Fruit fly (Drosophila melanogaster) ovary, adult (tissue): ENCODE results near the gene CG3630.
A peak's percentile ranks its signal among the peaks of the same experiment; 100 is the strongest.

ENCODE experiments used
- CG17801 ChIP-seq: fragments of 200-800 bp; optimal IDR thresholded peaks from 2 replicates; lab custom pipeline; 2019; ENCODE audit warnings: missing biosample characterization, mild to moderate bottlenecking, missing genetic modification characterization, moderate library complexity; ENCODE audit not compliant: partially characterized antibody

Gene CG3630

DNA sequence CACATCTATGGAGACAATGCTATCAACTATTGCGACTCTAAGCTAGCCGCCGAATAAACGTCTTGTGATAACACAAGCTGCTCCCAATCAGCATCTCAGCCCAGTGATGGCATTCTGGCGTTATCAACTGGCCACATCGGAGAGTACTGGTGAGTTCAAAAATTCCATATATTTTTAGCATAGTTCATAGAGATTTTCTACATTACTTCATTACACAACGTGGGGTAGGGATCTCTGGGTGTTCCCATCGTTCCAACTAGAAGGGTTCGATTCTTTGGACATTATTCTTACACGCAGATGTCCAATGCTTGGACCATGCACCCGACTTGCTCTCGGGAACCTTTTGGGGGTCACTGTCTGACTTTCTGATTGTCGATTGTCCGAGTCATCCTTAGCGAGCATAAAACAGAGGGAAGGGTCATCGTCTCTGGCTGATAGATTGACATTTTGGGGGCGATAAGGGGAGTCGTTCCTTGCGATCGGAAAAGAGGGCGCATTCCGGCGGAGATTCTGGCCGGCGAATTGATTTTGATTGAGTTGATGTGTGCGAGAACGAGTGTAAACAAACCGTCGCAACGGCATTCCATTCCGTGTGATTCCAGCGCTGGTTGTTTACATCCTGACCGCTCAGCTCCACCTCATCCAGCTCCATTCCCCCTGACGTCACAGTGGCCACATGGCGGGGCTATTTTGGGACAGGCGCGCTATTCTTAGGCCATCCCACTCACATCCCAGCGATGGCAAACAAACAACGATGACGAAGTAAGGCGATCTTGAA is at the start of gene CG3630, which contains the start of gene Cyp4d1:
TSS of gene CG3630 (plus strand) at position 67 of the 778 bp plus-strand sequence.
TSS of gene Cyp4d1 (minus strand) at position 51 of the 778 bp plus-strand sequence.
- no peak for TF ChIP-seq CG17801 (GFP tag; lab: Kevin White, UChicago)

DNA sequence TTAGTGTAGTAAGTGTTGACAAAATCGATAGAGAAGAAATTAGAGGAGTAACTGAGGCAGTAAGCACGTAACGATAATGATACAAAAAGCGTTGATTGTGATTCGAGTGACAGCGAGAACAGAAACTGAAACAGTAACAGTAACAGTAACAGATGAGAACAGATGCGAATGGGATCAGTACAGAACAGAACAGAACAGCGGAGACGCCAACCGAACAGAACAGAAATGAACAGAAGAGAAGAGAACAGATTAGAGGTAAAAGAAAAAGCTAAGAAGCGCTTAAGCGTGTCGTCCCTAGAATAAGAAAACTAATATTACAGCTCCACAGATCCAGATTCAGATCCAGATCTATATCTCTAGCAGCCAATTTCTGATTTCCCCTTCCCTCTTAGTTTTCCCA is 49.3 kb upstream of the CG3630 start:
- TF ChIP-seq CG17801 (GFP tag; lab: Kevin White, UChicago), result no peak

DNA sequence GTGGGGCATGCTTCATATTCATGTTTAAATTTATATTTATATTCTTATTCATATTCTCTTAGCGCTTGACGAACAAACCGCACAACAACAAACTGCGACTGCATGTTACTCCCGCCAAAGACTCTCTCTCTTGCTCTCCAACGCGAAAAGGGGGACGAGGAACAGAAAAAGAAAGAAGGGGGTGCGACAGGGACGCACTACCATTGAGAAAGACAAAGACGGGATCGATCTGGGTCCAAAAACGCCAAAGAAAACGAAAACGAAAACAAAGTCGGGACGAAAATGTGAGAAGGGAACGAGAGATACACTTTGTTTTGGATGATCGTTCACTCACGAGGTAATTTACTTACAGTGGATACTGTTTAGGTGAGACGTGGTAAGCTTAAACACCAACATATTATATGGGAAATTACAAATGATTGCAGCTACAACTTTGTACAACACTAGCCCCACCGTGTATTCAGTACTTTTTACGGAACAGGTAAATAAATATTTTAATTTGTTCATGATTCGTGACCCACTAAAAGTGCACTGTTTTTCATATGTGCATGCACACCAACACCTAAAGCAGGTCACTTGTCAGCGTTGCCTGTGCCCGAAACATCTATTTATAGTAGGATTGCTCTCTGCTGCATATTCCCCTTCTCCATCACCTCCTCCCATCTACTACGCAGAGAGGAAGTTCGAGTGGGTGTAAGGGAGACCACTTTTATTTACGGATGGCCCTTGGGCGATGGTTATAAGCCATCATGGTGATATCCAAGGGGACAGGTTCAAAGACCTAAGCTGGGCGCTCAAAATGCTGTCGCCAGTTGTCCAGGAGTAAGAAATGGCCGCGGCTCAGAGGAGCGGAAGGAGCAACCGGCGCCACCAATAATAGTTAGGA is 40.0 kb upstream of the CG3630 start:
- TF ChIP-seq CG17801 (GFP tag; lab: Kevin White, UChicago), result peak; percentile 49

DNA sequence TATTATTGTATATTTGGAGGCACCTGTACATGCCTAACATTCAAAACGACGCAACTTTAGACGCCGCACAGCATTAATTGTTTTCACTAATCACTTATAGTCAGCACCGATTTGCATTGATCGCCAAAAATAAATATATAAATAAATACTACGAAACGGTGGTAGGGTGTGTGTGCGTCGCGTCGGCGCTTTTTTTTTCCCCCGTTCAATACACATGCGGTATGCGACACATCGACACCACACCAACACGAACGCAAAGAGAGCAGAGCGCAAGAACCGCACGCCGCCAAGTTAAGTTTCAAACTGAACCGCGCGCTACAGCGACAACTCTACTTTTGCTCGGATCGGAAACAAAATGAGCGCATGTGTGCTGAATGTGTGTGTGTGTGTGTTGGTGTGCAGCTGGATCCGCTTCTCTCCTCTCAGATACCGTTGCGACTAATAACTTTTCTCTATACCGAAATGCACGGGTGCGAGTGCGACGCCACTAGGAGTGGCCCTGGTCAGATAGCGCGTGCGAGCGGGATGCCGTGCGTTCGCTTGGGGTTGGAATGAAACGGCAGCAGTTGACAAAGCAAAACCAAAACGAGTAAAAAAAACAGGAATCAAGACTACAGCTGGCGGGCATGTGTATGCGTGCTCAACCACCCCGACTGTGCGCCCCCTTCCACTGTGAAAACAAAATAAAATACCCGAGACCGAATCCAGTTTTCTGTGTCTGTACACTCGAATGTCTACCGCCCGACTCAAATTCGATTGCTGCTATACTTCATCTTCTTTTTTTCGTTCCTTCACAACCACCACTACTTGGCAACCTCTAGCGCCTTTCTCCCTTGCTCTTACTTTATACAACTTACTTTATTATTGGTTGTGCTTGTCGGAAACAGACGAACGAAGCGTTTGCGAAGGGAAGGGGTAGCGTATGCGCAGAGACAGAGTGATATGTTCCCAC is 38.7 kb upstream of the CG3630 start, which contains the start of gene ph-d:
TSS of gene ph-d (minus strand) at position 274 of the 952 bp plus-strand sequence.
- peak; percentile 95 for TF ChIP-seq CG17801 (GFP tag; lab: Kevin White, UChicago)

DNA sequence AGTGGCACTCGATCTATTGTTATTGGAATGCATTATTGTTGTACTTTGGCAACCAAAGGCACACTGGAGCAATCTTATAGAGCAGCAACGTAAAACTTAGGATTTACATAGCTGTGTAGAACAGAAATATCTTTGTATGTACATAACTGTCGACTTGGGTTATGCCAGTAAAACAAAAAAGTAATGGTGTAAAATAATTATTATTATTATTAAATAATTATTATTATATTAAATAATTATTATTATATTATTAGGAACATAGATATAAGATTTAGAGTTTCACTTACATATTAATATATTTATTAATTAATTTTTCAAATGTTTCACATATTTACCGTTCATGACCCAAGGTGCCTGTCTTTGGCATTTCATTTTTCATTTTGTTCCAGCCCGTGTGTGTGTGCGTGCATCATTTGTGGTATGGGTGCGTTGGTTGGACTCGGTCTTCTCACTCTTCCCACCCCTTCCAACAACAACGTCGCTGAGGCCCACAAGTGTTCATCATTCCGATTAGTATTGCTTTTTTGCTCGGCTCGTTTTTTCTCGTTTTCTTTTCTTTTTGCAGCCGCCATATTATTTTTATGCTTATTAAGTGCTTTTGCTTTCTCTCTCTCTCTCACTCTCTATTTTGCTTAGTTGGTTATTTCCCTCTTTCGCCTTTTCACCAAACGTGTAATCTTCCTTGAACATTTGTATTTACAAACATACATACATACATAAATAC is 37.9 kb upstream of the CG3630 start:
- TF ChIP-seq CG17801 (GFP tag; lab: Kevin White, UChicago), result peak; percentile 82

DNA sequence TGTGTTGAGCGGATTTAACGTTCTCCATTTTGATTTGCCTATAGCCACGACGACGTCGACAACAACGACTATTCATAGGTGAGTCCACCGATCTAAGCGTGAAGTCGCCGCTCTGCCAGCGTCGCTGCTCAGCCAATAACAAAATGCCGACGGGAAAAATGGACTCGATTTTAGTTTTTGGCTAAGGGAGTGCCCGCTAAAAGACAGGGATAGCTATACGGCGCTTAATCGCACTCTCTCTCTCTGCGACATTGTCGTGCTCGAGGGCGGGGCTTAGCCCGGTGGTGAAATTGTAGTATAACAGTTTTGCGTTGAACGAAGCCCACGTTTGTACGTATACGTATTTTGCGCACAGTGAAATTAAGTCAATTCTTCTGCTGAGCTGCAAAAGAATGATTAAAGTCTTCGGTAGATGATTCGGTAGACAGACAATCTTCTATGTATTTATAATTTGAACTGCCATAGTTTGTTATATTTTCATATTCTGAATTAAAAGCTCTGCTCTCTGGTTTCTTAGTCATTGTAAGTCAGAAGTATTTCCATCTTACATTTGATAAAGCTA is 36.4 kb upstream of the CG3630 start:
- TF ChIP-seq CG17801 (GFP tag; lab: Kevin White, UChicago), result no peak

DNA sequence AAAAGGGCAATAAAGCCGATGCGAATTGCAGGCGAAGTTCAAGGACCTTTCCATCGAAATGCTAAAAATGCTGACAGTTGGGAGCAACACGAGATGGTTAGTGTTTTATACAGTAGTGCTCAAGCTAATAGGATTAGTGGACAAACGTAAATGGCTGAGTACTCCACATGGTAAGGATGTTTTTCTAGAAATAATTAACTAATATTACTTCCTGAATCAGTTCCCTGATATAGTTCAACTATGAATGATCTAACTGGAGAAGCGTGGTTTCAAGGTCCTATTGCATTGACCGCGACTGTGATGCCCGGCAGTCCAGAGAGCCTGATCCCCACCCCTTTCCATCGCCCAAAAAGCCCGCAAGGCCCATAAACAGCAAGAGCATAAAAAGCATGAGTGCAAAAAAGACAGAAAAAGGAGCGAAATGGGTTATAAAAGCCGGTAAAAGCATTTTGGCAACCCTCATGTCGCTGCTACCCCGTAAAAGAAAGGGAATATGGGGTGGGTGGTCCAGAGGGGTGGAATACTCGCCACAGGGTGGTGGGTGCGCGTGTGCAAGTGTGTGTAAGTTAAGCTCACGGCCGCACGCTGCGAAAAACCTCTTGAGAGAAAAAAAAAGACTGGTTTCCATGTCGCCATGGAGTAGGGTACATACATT is 27.6 kb upstream of the CG3630 start:
- TF ChIP-seq CG17801 (GFP tag; lab: Kevin White, UChicago), result no peak

DNA sequence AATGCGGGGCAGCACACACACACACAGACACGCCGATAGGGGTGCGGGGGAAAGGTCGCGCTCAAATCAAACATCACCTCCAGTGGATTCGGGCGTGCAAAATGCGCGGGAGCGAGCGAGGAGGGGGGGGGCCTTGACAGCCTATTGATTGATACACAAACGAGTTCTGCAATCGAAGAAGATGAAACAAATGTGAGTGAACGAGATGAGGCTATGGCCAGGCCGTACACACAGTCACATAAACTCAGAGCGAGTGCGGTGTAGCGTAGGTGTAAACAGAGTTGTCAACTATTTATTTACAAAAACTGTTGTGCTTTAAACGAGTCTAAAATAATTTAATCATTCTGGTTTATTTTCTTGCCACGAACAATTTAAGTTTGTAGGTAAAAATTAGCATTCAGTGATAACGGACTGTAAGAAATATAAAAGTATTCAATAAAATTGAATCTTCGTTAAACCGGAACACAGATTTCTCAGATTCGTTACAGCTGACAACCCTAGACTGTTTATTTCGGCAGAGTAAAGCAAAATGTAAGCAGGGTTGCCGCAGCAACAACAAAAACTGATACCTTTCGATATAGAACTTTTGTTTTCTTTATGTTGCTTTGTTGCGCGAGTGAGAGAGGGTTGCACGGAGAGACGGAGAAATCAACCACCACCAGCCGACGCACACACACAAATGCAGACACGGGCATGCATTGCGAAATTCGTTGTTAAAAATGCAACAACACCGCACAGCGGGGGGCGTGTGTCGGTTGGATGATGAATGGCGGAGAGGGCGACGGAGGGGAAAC is 26.8 kb upstream of the CG3630 start:
- TF ChIP-seq CG17801 (GFP tag; lab: Kevin White, UChicago), result peak; percentile 88

DNA sequence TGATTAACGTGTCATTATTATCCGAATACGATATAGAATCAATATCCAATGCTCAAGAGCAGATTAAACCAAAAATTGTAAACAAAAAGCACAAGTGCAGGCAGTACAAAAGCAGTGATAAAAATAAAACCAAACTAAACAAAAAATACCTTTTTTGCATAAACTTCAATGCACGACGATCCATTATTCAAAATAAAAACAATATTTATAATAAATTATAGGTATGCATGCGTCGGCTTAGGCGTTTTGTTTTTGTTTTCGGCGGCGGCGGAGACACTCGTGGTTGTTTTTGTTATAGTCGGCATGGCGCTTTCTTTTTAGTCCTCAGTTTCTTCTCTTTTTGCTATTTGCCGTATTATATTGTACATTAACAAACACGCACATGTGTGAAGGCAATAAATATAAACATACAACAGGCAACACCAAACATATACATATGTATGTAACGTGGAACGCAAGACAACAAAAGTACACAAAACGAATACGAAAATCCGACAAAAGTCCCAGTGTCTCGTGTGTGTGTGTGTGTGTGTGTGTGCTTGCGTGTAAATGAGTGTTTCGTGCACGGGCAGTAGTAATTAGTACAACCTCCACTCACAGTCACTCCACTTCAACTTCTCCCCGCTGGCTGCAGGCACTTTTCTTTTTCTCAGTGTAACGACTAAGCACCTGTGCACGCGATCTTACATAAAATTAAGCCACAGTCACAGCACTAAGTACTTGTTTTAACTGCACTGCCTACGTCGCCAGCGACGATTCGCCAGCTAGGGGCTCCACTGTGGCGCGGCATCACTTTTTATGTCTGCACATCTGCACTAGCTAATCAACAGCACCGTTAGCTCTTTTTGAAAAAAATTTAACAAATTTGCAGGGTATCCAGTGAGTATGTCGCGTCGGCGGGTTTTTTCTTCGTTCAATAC is 25.9 kb upstream of the CG3630 start:
- TF ChIP-seq CG17801 (GFP tag; lab: Kevin White, UChicago), result no peak

DNA sequence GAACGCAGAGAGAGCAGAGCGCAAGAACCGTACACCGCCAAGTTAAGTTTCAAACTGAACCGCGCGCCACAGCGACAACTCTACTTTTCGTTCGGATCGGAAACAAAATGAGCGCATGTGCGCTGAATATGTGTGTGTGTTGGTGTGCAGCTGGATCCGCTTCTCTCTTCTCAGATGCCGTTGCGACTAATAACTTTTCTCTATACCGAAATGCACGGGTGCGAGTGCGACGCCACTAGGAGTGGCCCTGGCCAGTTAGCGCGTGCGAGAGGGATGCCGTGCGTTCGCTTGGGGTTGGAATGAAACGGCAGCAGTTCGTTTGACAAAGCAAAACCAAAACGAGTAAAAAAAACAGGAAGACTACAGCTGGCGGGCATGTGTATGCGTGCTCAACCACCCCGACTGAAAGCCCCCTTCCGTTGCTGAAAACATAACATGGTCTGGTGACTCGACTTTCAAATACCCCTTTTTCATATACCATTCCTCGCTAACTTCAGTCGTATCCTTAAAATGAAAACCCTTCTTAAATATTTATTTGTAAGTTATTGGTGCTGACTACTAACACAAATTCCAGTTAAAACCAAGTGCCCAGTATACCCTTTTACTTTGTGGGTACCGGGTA is 25.1 kb upstream of the CG3630 start:
- TF ChIP-seq CG17801 (GFP tag; lab: Kevin White, UChicago), result peak; percentile 97
